Fruit fly (Drosophila melanogaster) whole organism, embryonic: ENCODE measurements around the gene Dpm2.

Experiments used
- CG11696 ChIP-seq: fragments of 200-800 bp; sonication (Bioruptor generic); IDR thresholded peaks from 2 replicates; pipeline ENCODE4 v1.3.6; 2022; ENCODE audit warnings: missing biosample characterization, missing genetic modification characterization
- CG15601 ChIP-seq: fragments of 200-800 bp; sonication (Bioruptor generic); optimal IDR thresholded peaks from 3 replicates; lab custom pipeline; 2019; ENCODE audit warnings: missing biosample characterization, mild to moderate bottlenecking, missing genetic modification characterization, moderate library complexity
- Drgx ChIP-seq: fragments of 200-800 bp; sonication (Bioruptor generic); IDR thresholded peaks from 2 replicates; pipeline ENCODE4 v1.3.6; 2022; ENCODE audit warnings: missing biosample characterization, missing genetic modification characterization
- Max ChIP-seq: fragments of 200-800 bp; sonication (Bioruptor generic); optimal IDR thresholded peaks from 2 replicates; lab custom pipeline; 2016; ENCODE audit warnings: missing biosample characterization, mild to moderate bottlenecking, missing genetic modification characterization
- Oli ChIP-seq: fragments of 200-800 bp; sonication (Bioruptor generic); optimal IDR thresholded peaks from 2 replicates; lab custom pipeline; 2018; ENCODE audit warnings: missing biosample characterization, mild to moderate bottlenecking, missing genetic modification characterization, moderate library complexity
- hbn ChIP-seq: fragments of 200-800 bp; sonication (Bioruptor generic); IDR thresholded peaks from 2 replicates; pipeline ENCODE4 v1.3.6; 2022; ENCODE audit warnings: missing biosample characterization, missing genetic modification characterization; ENCODE audit not compliant: partially characterized antibody
- zf30C ChIP-seq: fragments of 200-800 bp; sonication (Bioruptor generic); optimal IDR thresholded peaks from 3 replicates; lab custom pipeline; 2018; ENCODE audit warnings: missing biosample characterization, mild to moderate bottlenecking, missing genetic modification characterization

DNA sequence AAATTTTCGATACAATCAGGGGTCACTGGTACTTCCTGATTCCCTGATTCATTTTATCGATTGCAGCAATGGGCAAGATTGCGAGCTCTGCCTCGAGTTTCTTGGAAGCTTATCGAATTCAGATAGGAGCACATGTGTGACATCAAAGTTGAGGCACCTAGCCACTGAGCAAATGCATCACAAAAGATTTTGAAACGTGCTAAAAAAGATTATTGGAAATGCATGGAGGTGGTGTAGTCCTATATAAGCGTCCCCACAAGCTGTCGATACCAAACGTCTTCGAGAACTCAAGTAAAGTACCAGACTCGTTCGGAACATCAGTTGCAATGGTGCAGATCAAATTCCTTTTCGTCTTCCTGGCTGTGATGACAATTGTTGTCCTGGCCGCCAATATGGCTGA is 5.3 kb upstream of the Dpm2 start, which contains the start of gene Drsl2:
- TF ChIP-seq CG11696 (GFP tag; lab: Robert Waterston, UW) (no peak), zf30C (GFP tag; lab: Kevin White, UChicago) (no peak), Drgx (no peak), CG15601 (tag; lab: Kevin White, UChicago) (no peak), Oli (tag; lab: Kevin White, UChicago) (no peak), hbn (no peak), Max (GFP tag; lab: Kevin White, UChicago) (no peak)
